Fruit fly (Drosophila melanogaster): ENCODE data around the gene elav.

The elav gene

dm6 chrX:487517-487957, 35.5 kb downstream of the elav start, which contains the start of the genes CG18273 and CG3156 (continued):
- TF ChIP-seq eve (GFP tag; optimal IDR thresholded peaks at IDR 0.05) = no peak
- TF ChIP-seq Tbp (GFP tag; optimal IDR thresholded peaks at IDR 0.05) = peak; percentile 55
- TF ChIP-seq dysf (GFP tag; IDR thresholded peaks at IDR 0.05) = 0 out of 3 replicates have a peak, but pooled peaks have one; percentile 11
- peak; percentile 56; the same call in 2 of the 3 replicates for TF ChIP-seq CG16813 (GFP tag; IDR thresholded peaks at IDR 0.05; ENCODE audit: partially characterized antibody)
- TF ChIP-seq CG10267 (tag; optimal IDR thresholded peaks at IDR 0.05) = peak; percentile 60
- no peak for TF ChIP-seq NFAT (GFP tag; IDR thresholded peaks at IDR 0.05)
- peak; percentile 64 for TF ChIP-seq BEAF-32 (GFP tag; optimal IDR thresholded peaks at IDR 0.05)
- peak; percentile 35 for TF ChIP-seq Abd-B (GFP tag; optimal IDR thresholded peaks at IDR 0.05)
- no peak for TF ChIP-seq CG10543 (GFP tag; optimal IDR thresholded peaks at IDR 0.05)
- no peak for TF ChIP-seq fd96Cb (tag; optimal IDR thresholded peaks at IDR 0.05)
- TF ChIP-seq lola (GFP tag; optimal IDR thresholded peaks at IDR 0.05) = peak in 1 of 3 experiments; percentile 28
- TF ChIP-seq ftz-f1 (GFP tag; optimal IDR thresholded peaks at IDR 0.05) = no peak
- no peak for TF ChIP-seq org-1 (GFP tag; optimal IDR thresholded peaks at IDR 0.05)
- no peak for TF ChIP-seq CG7928 (GFP tag; optimal IDR thresholded peaks at IDR 0.05)
- TF ChIP-seq CG14050 (GFP tag; IDR thresholded peaks at IDR 0.05) = no peak
- no peak for TF ChIP-seq zen2 (GFP tag; IDR thresholded peaks at IDR 0.05; ENCODE audit: partially characterized antibody)
- peak; percentile 45 for TF ChIP-seq gro (GFP tag; optimal IDR thresholded peaks at IDR 0.05)
- peak; percentile 21 for TF ChIP-seq gsb-n (tag; optimal IDR thresholded peaks at IDR 0.05)
- no peak for TF ChIP-seq CG8359 (GFP tag; optimal IDR thresholded peaks at IDR 0.05; ENCODE audit: borderline replicate concordance)
- peak; percentile 95 for TF ChIP-seq cwo (GFP tag; optimal IDR thresholded peaks at IDR 0.05)
- TF ChIP-seq Antp (GFP tag; optimal IDR thresholded peaks at IDR 0.05) = peak; percentile 16
- TF ChIP-seq phol (tag; optimal IDR thresholded peaks at IDR 0.05) = peak; percentile 59
- TF ChIP-seq Sox100B (GFP tag; optimal IDR thresholded peaks at IDR 0.05) = no peak
- peak; percentile 15 for TF ChIP-seq pho (GFP tag; optimal IDR thresholded peaks at IDR 0.05)
- no peak for TF ChIP-seq H2.0 (GFP tag; IDR thresholded peaks at IDR 0.05)
- TF ChIP-seq Hr51 (GFP tag; optimal IDR thresholded peaks at IDR 0.05) = peak in 1 of 2 experiments; percentile 4
- TF ChIP-seq sna (GFP tag; IDR thresholded peaks at IDR 0.05; ENCODE audit: partially characterized antibody) = 0 out of 2 replicates have a peak, but pooled peaks have one; percentile 47
- peak; percentile 48; the same call in 1 of the 3 replicates for TF ChIP-seq CG14860 (GFP tag; IDR thresholded peaks at IDR 0.05; ENCODE audit: partially characterized antibody)
- TF ChIP-seq pfk (GFP tag; optimal IDR thresholded peaks at IDR 0.05) = no peak
- TF ChIP-seq gem (tag; optimal IDR thresholded peaks at IDR 0.05) = no peak
- TF ChIP-seq CG3847 (GFP tag; IDR thresholded peaks at IDR 0.05) = 0 out of 2 replicates have a peak, but pooled peaks have one; percentile 23
- peak; percentile 85 for TF ChIP-seq Sin3A (optimal IDR thresholded peaks at IDR 0.05)
- peak; percentile 86 for TF ChIP-seq sens (GFP tag)
- TF ChIP-seq CG17385 (GFP tag; optimal IDR thresholded peaks at IDR 0.05) = peak; percentile 94
- TF ChIP-seq Xrp1 (GFP tag; IDR thresholded peaks at IDR 0.05) = 0 out of 2 replicates have a peak, but pooled peaks have one; percentile 6
- TF ChIP-seq pzg (GFP tag; optimal IDR thresholded peaks at IDR 0.05) = peak; percentile 62
- peak; percentile 94 for TF ChIP-seq Sry-β (GFP tag; optimal IDR thresholded peaks at IDR 0.05)
- no peak for TF ChIP-seq croc (GFP tag; conservative IDR thresholded peaks at IDR 0.05)
- TF ChIP-seq YL-1 (GFP tag; optimal IDR thresholded peaks at IDR 0.05) = peak; percentile 52
- TF ChIP-seq CG12744 (GFP tag; optimal IDR thresholded peaks at IDR 0.05) = no peak
- TF ChIP-seq CG9215 (GFP tag; IDR thresholded peaks at IDR 0.05) = no peak
- peak; percentile 60; the same call in 1 of the 3 replicates for TF ChIP-seq Opbp (GFP tag; IDR thresholded peaks at IDR 0.05; ENCODE audit: partially characterized antibody)
- TF ChIP-seq CG10654 (GFP tag; optimal IDR thresholded peaks at IDR 0.05) = no peak
- TF ChIP-seq CG11723 (GFP tag; optimal IDR thresholded peaks at IDR 0.05) = no peak
- peak; percentile 69 for TF ChIP-seq CG15514 (GFP tag; optimal IDR thresholded peaks at IDR 0.05)
- TF ChIP-seq NC2α (GFP tag; optimal IDR thresholded peaks at IDR 0.05) = no peak
- peak; percentile 43; the same call in 1 of the 3 replicates for TF ChIP-seq vnd (GFP tag; IDR thresholded peaks at IDR 0.05; ENCODE audit: partially characterized antibody)
- TF ChIP-seq vfl (GFP tag; optimal IDR thresholded peaks at IDR 0.05) = no peak
- TF ChIP-seq Mad (GFP tag; optimal IDR thresholded peaks at IDR 0.05) = no peak

All from whole organism, embryonic.